Worm (Caenorhabditis elegans) whole organism, L1 larva: Measurements from ENCODE around the gene clec-250.
"Not testable (repeated sequence)": the region's sequence is repeated elsewhere in the genome, so short reads cannot be mapped to it uniquely, and the experiment has no call there.

Source experiments
- C04F5.9 ChIP-seq: sonication (generic microtip); optimal IDR thresholded peaks from 2 replicates; lab custom pipeline; 2016; ENCODE audit warnings: missing genetic modification characterization, missing compliant biosample characterization
- F16B12.6 ChIP-seq: fragments of 150-350 bp; optimal IDR thresholded peaks from 2 replicates; lab custom pipeline; 2014; ENCODE audit warnings: missing biosample characterization, missing genetic modification characterization
- aha-1 ChIP-seq: fragments of 150-350 bp; optimal IDR thresholded peaks from 2 replicates; lab custom pipeline; 2014; ENCODE audit warnings: missing biosample characterization, missing genetic modification characterization
- alr-1 ChIP-seq: fragments of 200-800 bp; sonication (Bioruptor generic); optimal IDR thresholded peaks from 2 replicates; lab custom pipeline; 2018; ENCODE audit warnings: borderline replicate concordance, mild to moderate bottlenecking, missing genetic modification characterization, missing compliant biosample characterization
- blmp-1 ChIP-seq: fragments of 150-350 bp; optimal IDR thresholded peaks from 2 replicates; lab custom pipeline; 2014; ENCODE audit warnings: missing biosample characterization, missing genetic modification characterization
- ceh-8 ChIP-seq: fragments of 200-800 bp; sonication (Bioruptor generic); optimal IDR thresholded peaks from 2 replicates; lab custom pipeline; 2018; ENCODE audit warnings: mild to moderate bottlenecking, missing genetic modification characterization, moderate library complexity, missing compliant biosample characterization
- ceh-88 ChIP-seq: fragments of 200-800 bp; sonication (Bioruptor generic); IDR thresholded peaks from 2 replicates; pipeline ENCODE4 v1.3.6; 2022; ENCODE audit warnings: missing genetic modification characterization, missing compliant biosample characterization
- ceh-90 ChIP-seq: sonication (generic microtip); optimal IDR thresholded peaks from 2 replicates; lab custom pipeline; 2016; ENCODE audit warnings: missing genetic modification characterization, missing compliant biosample characterization
- ces-1 ChIP-seq: fragments of 150-350 bp; optimal IDR thresholded peaks from 2 replicates; lab custom pipeline; 2014; ENCODE audit warnings: missing biosample characterization, missing genetic modification reagents, missing genetic modification characterization
- dpl-1 ChIP-seq, 3 experiments: fragments of 150-350 bp in 2 of 3; sonication (generic microtip) in 1 of 3; optimal IDR thresholded peaks; 2 replicates each; lab custom pipeline; 2014 to 2017; ENCODE audit warnings: missing biosample characterization in 3 of 3, missing genetic modification characterization in 3 of 3, missing genetic modification reagents in 3 of 3
- dsc-1 ChIP-seq: sonication (generic microtip); optimal IDR thresholded peaks from 2 replicates; lab custom pipeline; 2016; ENCODE audit warnings: mild to moderate bottlenecking, missing genetic modification characterization, missing compliant biosample characterization
- efl-1 ChIP-seq, 4 experiments: fragments of 150-350 bp; optimal IDR thresholded peaks in 3 of 4; peaks in 1 of 4; 1 replicate in 1 of 4; 2 replicates in 3 of 4; lab custom pipeline; 2014; ENCODE audit warnings: missing biosample characterization in 2 of 4, missing genetic modification characterization in 2 of 4, missing genetic modification reagents in 2 of 4
- egl-27 ChIP-seq, 2 experiments: fragments of 150-350 bp in 1 of 2; sonication (generic microtip); optimal IDR thresholded peaks; 3 replicates each; lab custom pipeline; 2017 to 2018; ENCODE audit warnings: missing biosample characterization in 2 of 2, missing genetic modification characterization in 2 of 2, missing genetic modification reagents in 2 of 2
- elt-2 ChIP-seq: sonication (generic microtip); optimal IDR thresholded peaks from 2 replicates; lab custom pipeline; 2016; ENCODE audit warnings: missing genetic modification characterization, mild to moderate bottlenecking, inconsistent platforms, missing compliant biosample characterization, missing genetic modification reagents
- fkh-4 ChIP-seq: sonication (generic microtip); optimal IDR thresholded peaks from 2 replicates; lab custom pipeline; 2016; ENCODE audit warnings: missing compliant biosample characterization, missing genetic modification characterization, borderline replicate concordance
- hlh-4 ChIP-seq: sonication (generic microtip); optimal IDR thresholded peaks from 2 replicates; lab custom pipeline; 2016; ENCODE audit warnings: mild to moderate bottlenecking, missing genetic modification characterization, missing compliant biosample characterization
- jun-1 ChIP-seq: fragments of 150-350 bp; optimal IDR thresholded peaks from 2 replicates; lab custom pipeline; 2014; ENCODE audit warnings: missing biosample characterization, missing genetic modification reagents, missing genetic modification characterization
- lin-35 ChIP-seq, 2 experiments: fragments of 150-350 bp; optimal IDR thresholded peaks; 2 replicates each; lab custom pipeline; 2014; ENCODE audit warnings: missing biosample characterization in 2 of 2, missing genetic modification characterization in 2 of 2, missing genetic modification reagents in 2 of 2
- lin-39 ChIP-seq: fragments of 150-350 bp; optimal IDR thresholded peaks from 2 replicates; lab custom pipeline; 2014; ENCODE audit warnings: missing biosample characterization, missing genetic modification reagents, missing genetic modification characterization
- lir-3 ChIP-seq: sonication (generic microtip); optimal IDR thresholded peaks from 2 replicates; lab custom pipeline; 2016; ENCODE audit warnings: mild to moderate bottlenecking, missing genetic modification characterization, moderate library complexity, missing compliant biosample characterization; ENCODE audit not compliant: poor library complexity
- mdl-1 ChIP-seq, 2 experiments: fragments of 150-350 bp; optimal IDR thresholded peaks; 2 replicates each; lab custom pipeline; 2014 to 2017; ENCODE audit warnings: missing biosample characterization in 2 of 2, missing genetic modification characterization in 2 of 2, inconsistent platforms in 1 of 2
- mef-2 ChIP-seq: fragments of 150-350 bp; optimal IDR thresholded peaks from 2 replicates; lab custom pipeline; 2014; ENCODE audit warnings: missing biosample characterization, missing genetic modification characterization
- nhr-11 ChIP-seq: fragments of 150-350 bp; optimal IDR thresholded peaks from 2 replicates; lab custom pipeline; 2014; ENCODE audit warnings: missing biosample characterization, missing genetic modification characterization
- nhr-12 ChIP-seq: sonication (generic microtip); optimal IDR thresholded peaks from 2 replicates; lab custom pipeline; 2017; ENCODE audit warnings: missing biosample characterization, missing genetic modification characterization
- nhr-19 ChIP-seq: fragments of 200-800 bp; sonication (Bioruptor generic); conservative IDR thresholded peaks from 2 replicates; pipeline ENCODE4 v1.3.6; 2022; ENCODE audit warnings: missing genetic modification characterization, missing compliant biosample characterization
- nhr-47 ChIP-seq: sonication (generic microtip); optimal IDR thresholded peaks from 2 replicates; lab custom pipeline; 2016; ENCODE audit warnings: mild to moderate bottlenecking, missing genetic modification characterization, moderate library complexity, missing compliant biosample characterization
- nhr-71 ChIP-seq: sonication (generic microtip); optimal IDR thresholded peaks from 2 replicates; lab custom pipeline; 2016; ENCODE audit warnings: mild to moderate bottlenecking, missing genetic modification characterization, moderate library complexity, missing compliant biosample characterization
- nhr-76 ChIP-seq: sonication (generic microtip); optimal IDR thresholded peaks from 2 replicates; lab custom pipeline; 2017; ENCODE audit warnings: missing biosample characterization, missing genetic modification characterization
- nhr-84 ChIP-seq: sonication (generic microtip); optimal IDR thresholded peaks from 2 replicates; lab custom pipeline; 2017; ENCODE audit warnings: missing biosample characterization, missing genetic modification characterization
- pag-3 ChIP-seq: sonication (generic microtip); optimal IDR thresholded peaks from 2 replicates; lab custom pipeline; 2017; ENCODE audit warnings: missing genetic modification characterization, mild to moderate bottlenecking, missing compliant biosample characterization, antibody characterized with exemption, borderline replicate concordance; ENCODE audit not compliant: insufficient read depth
- pqm-1 ChIP-seq: sonication (generic microtip); optimal IDR thresholded peaks from 3 replicates; lab custom pipeline; 2017; ENCODE audit warnings: missing biosample characterization, missing genetic modification characterization
- rnt-1 ChIP-seq: sonication (generic microtip); optimal IDR thresholded peaks from 2 replicates; lab custom pipeline; 2016; ENCODE audit warnings: mild to moderate bottlenecking, missing genetic modification characterization, moderate library complexity, missing compliant biosample characterization
- snu-23 ChIP-seq: sonication (generic microtip); optimal IDR thresholded peaks from 2 replicates; lab custom pipeline; 2016; ENCODE audit warnings: missing genetic modification characterization, missing compliant biosample characterization
- sptf-1 ChIP-seq: fragments of 150-350 bp; optimal IDR thresholded peaks from 2 replicates; lab custom pipeline; 2014; ENCODE audit warnings: missing biosample characterization, missing genetic modification characterization
- sup-37 ChIP-seq: fragments of 200-800 bp; sonication (Bioruptor generic); optimal IDR thresholded peaks from 2 replicates; lab custom pipeline; 2018; ENCODE audit warnings: mild to moderate bottlenecking, missing genetic modification characterization, missing compliant biosample characterization
- unc-130 ChIP-seq: fragments of 150-350 bp; optimal IDR thresholded peaks from 2 replicates; lab custom pipeline; 2017; ENCODE audit warnings: missing biosample characterization, missing genetic modification characterization, inconsistent platforms
- unc-62 ChIP-seq: fragments of 150-350 bp; optimal IDR thresholded peaks from 2 replicates; lab custom pipeline; 2014; ENCODE audit warnings: missing biosample characterization, missing genetic modification reagents, missing genetic modification characterization
- zip-4 ChIP-seq: fragments of 200-800 bp; sonication (Bioruptor generic); optimal IDR thresholded peaks from 2 replicates; lab custom pipeline; 2018; ENCODE audit warnings: mild to moderate bottlenecking, missing genetic modification characterization, moderate library complexity, missing compliant biosample characterization
- ztf-4 ChIP-seq: fragments of 150-350 bp; optimal IDR thresholded peaks from 2 replicates; lab custom pipeline; 2014; ENCODE audit warnings: missing biosample characterization, missing genetic modification characterization

clec-250 gene

DNA sequence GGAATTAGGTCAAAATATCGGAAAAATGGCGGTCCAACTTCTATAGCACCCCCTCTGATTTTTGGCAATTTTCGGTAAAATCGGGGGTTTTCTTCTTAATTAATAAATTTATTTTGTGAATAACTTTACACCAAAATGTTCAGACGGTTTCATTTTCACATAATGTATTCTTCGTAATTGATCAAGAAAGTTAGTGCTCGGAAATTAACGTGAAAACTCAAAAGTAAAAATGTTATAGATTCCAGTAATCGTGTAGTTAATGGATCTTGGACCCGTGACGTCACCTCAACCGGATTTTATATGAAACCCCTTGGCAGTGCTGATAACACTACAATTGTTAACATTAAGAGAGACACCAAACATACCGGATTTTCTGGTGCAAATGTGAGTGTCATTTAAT is 20.0 kb upstream of the clec-250 start, which contains the start of gene F11D11.22:
Gene F11D11.22, plus strand, starts transcription at position 301 of the 400 bp plus-strand sequence.
- not testable (repeated sequence) for TF ChIP-seq mdl-1 (tag; optimal IDR thresholded peaks at IDR 0.05; lab: Kevin White, UChicago); aha-1 (tag; lab: Kevin White, UChicago); alr-1 (tag; lab: Kevin White, UChicago)

DNA sequence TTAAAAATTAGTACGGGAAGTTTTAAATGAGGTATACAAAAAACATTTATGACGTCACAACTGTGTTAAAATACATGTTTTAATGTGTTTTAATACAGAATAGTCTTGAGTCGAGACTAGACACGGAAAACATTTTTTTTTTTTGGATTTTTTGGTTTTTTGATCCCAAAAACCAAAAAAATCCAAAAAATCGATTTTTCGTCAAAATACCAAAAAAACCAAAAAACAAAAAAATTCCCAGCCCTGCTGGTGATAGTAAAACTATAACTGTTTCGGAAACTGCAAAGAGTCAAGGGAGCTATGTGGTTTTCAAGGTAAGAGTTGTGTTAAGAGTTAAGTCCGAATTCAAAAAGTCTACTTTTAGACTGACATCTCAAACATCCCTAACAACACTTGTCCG is 19.1 kb upstream of the clec-250 start, which contains the start of gene F11D11.4:
Gene F11D11.4, plus strand, starts transcription at position 301 of the 400 bp plus-strand sequence.
- TF ChIP-seq ceh-8 (GFP tag; lab: Kevin White, UChicago): no peak
- TF ChIP-seq efl-1 (optimal IDR thresholded peaks at IDR 0.05; lab: Kevin White, UChicago): no peak
- TF ChIP-seq efl-1 (GFP tag; optimal IDR thresholded peaks at IDR 0.05 in 1 of 2; lab: Kevin White, UChicago): no peak
- TF ChIP-seq blmp-1 (tag; lab: Kevin White, UChicago): no peak
- TF ChIP-seq unc-130 (tag; lab: Kevin White, UChicago): no peak
- no peak for TF ChIP-seq dsc-1 (tag; lab: Kevin White, UChicago)
- TF ChIP-seq nhr-84: no peak
- no peak for TF ChIP-seq nhr-71 (tag; lab: Kevin White, UChicago)
- no peak for TF ChIP-seq mef-2 (tag; lab: Kevin White, UChicago)
- no peak for TF ChIP-seq ceh-90 (tag; lab: Kevin White, UChicago)
- no peak for TF ChIP-seq zip-4 (GFP tag; lab: Kevin White, UChicago)
- no peak for TF ChIP-seq nhr-47 (tag; lab: Kevin White, UChicago)
- no peak for TF ChIP-seq F16B12.6 (tag; lab: Kevin White, UChicago)
- no peak for TF ChIP-seq unc-62 (GFP tag; lab: Kevin White, UChicago)
- no peak for TF ChIP-seq ztf-4 (tag; lab: Kevin White, UChicago)
- TF ChIP-seq, all 84 proteins: peak for 0

DNA sequence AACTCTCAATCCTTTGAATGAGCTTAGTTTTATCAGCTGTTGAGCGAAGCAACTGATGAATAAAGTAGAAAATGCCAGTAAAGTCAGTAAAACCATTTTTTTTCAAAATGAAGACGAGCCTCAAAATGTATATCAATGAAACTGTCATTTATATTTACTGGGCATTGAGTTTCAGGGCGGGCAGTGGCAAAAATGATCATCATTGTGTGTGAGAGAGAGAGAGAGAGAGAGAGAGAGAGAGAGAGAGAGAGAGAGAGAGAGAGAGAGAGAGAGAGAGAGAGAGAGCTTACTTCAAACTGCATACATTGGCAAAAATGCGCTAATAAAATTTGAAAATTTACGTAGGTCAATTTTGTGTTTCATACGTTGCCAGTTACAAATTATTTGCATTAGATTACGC is 18.2 kb upstream of the clec-250 start, which contains the start of gene F11D11.3:
Gene F11D11.3, minus strand, starts transcription at position 101 of the 400 bp plus-strand sequence.
- no peak for TF ChIP-seq fkh-4 (tag; lab: Kevin White, UChicago)
- TF ChIP-seq snu-23: no peak
- no peak for TF ChIP-seq ceh-88 (GFP tag; lab: Robert Waterston, UW)
- TF ChIP-seq nhr-76: no peak
- TF ChIP-seq nhr-19: no peak
- no peak for TF ChIP-seq nhr-11 (tag; lab: Kevin White, UChicago)
- TF ChIP-seq pag-3 (tag; lab: Kevin White, UChicago): no peak
- no peak for TF ChIP-seq C04F5.9 (tag; lab: Kevin White, UChicago)
- TF ChIP-seq lin-35 (GFP tag; optimal IDR thresholded peaks at IDR 0.05; lab: Kevin White, UChicago): no peak
- TF ChIP-seq unc-130 (tag; lab: Kevin White, UChicago): no peak
- TF ChIP-seq sptf-1 (tag; lab: Kevin White, UChicago): no peak
- TF ChIP-seq dpl-1 (GFP tag; optimal IDR thresholded peaks at IDR 0.05; lab: Kevin White, UChicago): no peak
- TF ChIP-seq lir-3 (tag; lab: Kevin White, UChicago): no peak
- TF ChIP-seq ceh-90 (tag; lab: Kevin White, UChicago): no peak
- TF ChIP-seq rnt-1 (tag; lab: Kevin White, UChicago): no peak
- no peak for TF ChIP-seq jun-1 (tag; lab: Kevin White, UChicago)
- no peak for TF ChIP-seq ces-1
- TF ChIP-seq dsc-1 (tag; lab: Kevin White, UChicago): no peak
- TF ChIP-seq, all 84 proteins: peak for 0

DNA sequence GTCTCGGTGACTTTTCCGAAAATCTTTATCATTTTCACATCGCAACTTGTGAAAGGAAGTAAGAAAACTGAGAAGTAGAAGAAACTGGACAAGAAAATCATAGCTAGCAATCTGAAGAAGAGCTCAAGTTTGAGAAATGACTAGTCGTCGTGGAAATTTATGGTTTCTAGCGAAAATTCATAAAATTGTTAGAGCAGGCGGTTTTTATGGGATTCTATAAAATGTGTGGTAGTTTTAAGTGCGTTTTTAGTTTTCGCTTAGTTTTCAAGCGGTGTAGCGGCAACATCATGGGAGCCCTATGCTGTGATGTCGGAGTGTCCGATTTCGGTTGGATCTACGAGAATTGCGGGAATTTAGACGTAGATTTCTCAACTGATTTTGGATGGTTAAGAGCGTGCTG is 12.3 kb upstream of the clec-250 start, which contains the start of gene clec-254:
Gene clec-254, minus strand, starts transcription at position 101 of the 400 bp plus-strand sequence.
- TF ChIP-seq sptf-1, mef-2, unc-130 (tag; lab: Kevin White, UChicago): not testable (repeated sequence)

DNA sequence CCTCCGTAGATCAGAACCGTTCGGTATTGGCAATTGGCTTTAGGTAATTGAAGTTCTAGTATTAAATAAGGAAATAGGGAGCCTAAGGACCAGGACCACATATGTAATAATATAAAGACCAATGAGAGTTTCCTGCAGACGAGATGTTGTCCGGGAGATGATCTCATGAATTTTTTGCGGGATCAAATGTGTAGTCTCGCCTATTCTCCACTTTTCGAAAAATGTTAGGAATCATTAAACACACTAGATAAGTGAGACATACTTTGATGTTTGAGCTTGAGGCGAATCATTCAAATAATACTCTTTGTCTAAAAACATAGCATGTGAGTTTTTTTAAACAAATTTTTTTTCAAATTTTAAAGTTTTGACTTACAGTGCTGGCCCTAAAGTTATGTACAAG is 11.0 kb upstream of the clec-250 start, which contains the start of gene F11D11.6:
Gene F11D11.6, minus strand, starts transcription at position 101 of the 400 bp plus-strand sequence.
- no peak for TF ChIP-seq lin-39 (tag; lab: Kevin White, UChicago)
- no peak for TF ChIP-seq jun-1 (tag; lab: Kevin White, UChicago)
- TF ChIP-seq sup-37 (GFP tag; lab: Kevin White, UChicago): no peak
- no peak for TF ChIP-seq egl-27 (tag; optimal IDR thresholded peaks at IDR 0.05; lab: Kevin White, UChicago)
- no peak for TF ChIP-seq C04F5.9 (tag; lab: Kevin White, UChicago)
- TF ChIP-seq rnt-1 (tag; lab: Kevin White, UChicago): no peak
- no peak for TF ChIP-seq blmp-1 (tag; lab: Kevin White, UChicago)
- TF ChIP-seq hlh-4 (tag; lab: Kevin White, UChicago): no peak
- TF ChIP-seq nhr-12 (tag; lab: Kevin White, UChicago): no peak
- TF ChIP-seq dsc-1 (tag; lab: Kevin White, UChicago): no peak
- no peak for TF ChIP-seq zip-4 (GFP tag; lab: Kevin White, UChicago)
- TF ChIP-seq elt-2: no peak
- TF ChIP-seq pqm-1 (tag; lab: Kevin White, UChicago): no peak
- no peak for TF ChIP-seq ceh-8 (GFP tag; lab: Kevin White, UChicago)
- TF ChIP-seq, all 84 proteins: peak for 0
